Fruit fly (Drosophila melanogaster): Measurements from ENCODE around the gene Trf5.

Trf5 gene

dm6 chr2L:2696337-2696736, at the start of gene Trf5:
Gene Trf5, minus strand, starts transcription at chr2L:2696437.
- TF ChIP-seq noc (tag; optimal IDR thresholded peaks at IDR 0.05) = no peak

- TF ChIP-seq noc (tag; optimal IDR thresholded peaks at IDR 0.05) = no peak
Measured at dm6 chr2L:2744852-2745251, 48.6 kb upstream of the Trf5 start, which contains the start of the genes CG9961 and Cwc25. Gene CG9961, minus strand, starts transcription at chr2L:2744934. Gene Cwc25, plus strand, starts transcription at chr2L:2745098.

- TF ChIP-seq noc (tag; optimal IDR thresholded peaks at IDR 0.05) = no peak
Measured at dm6 chr2L:2739820-2740230, 43.6 kb upstream of the Trf5 start, which contains the start of gene Hrs. Gene Hrs, plus strand, starts transcription at chr2L:2739986.

- TF ChIP-seq noc (tag; optimal IDR thresholded peaks at IDR 0.05) = no peak
Measured at dm6 chr2L:2737561-2737960, 41.3 kb upstream of the Trf5 start.

- no peak for TF ChIP-seq noc (tag; optimal IDR thresholded peaks at IDR 0.05)
Measured at dm6 chr2L:2735539-2735938, 39.3 kb upstream of the Trf5 start.

dm6 chr2L:2734946-2735345, 38.7 kb upstream of the Trf5 start:
- TF ChIP-seq noc (tag; optimal IDR thresholded peaks at IDR 0.05) = no peak

- TF ChIP-seq noc (tag; optimal IDR thresholded peaks at IDR 0.05) = peak; percentile 90
Measured at dm6 chr2L:2734215-2734614, 38.0 kb upstream of the Trf5 start.

dm6 chr2L:2732139-2732830, 36.0 kb upstream of the Trf5 start:
- TF ChIP-seq noc (tag; optimal IDR thresholded peaks at IDR 0.05) = no peak

dm6 chr2L:2731370-2732138, 35.3 kb upstream of the Trf5 start:
- TF ChIP-seq noc (tag; optimal IDR thresholded peaks at IDR 0.05) = no peak

- no peak for TF ChIP-seq noc (tag; optimal IDR thresholded peaks at IDR 0.05)
Measured at dm6 chr2L:2730756-2731155, 34.5 kb upstream of the Trf5 start.

- no peak for TF ChIP-seq noc (tag; optimal IDR thresholded peaks at IDR 0.05)
Measured at dm6 chr2L:2729882-2730281, 33.6 kb upstream of the Trf5 start.

- no peak for TF ChIP-seq noc (tag; optimal IDR thresholded peaks at IDR 0.05)
Measured at dm6 chr2L:2728577-2728976, 32.3 kb upstream of the Trf5 start.

dm6 chr2L:2727812-2728211, 31.6 kb upstream of the Trf5 start:
- no peak for TF ChIP-seq noc (tag; optimal IDR thresholded peaks at IDR 0.05)

dm6 chr2L:2727364-2727763, 31.1 kb upstream of the Trf5 start:
- TF ChIP-seq noc (tag; optimal IDR thresholded peaks at IDR 0.05) = no peak

- TF ChIP-seq noc (tag; optimal IDR thresholded peaks at IDR 0.05) = no peak
Measured at dm6 chr2L:2725374-2725773, 29.1 kb upstream of the Trf5 start, which contains the start of gene CG31689. Gene CG31689, plus strand, starts transcription at chr2L:2725674.

- TF ChIP-seq noc (tag; optimal IDR thresholded peaks at IDR 0.05) = no peak
Measured at dm6 chr2L:2724459-2724858, 28.2 kb upstream of the Trf5 start.

dm6 chr2L:2723100-2723499, 26.9 kb upstream of the Trf5 start:
- TF ChIP-seq noc (tag; optimal IDR thresholded peaks at IDR 0.05) = no peak

Measured in whole organism, larva.